Worm (Caenorhabditis elegans) whole organism, L1 larva: ENCODE measurements around the gene pezo-1.

Experiments
- Y116A8C.19 ChIP-seq: sonication (generic microtip); optimal IDR thresholded peaks from 2 replicates; lab custom pipeline; 2016; ENCODE audit warnings: missing compliant biosample characterization, missing genetic modification characterization, borderline replicate concordance
- alr-1 ChIP-seq: fragments of 200-800 bp; sonication (Bioruptor generic); optimal IDR thresholded peaks from 2 replicates; lab custom pipeline; 2018; ENCODE audit warnings: borderline replicate concordance, mild to moderate bottlenecking, missing genetic modification characterization, missing compliant biosample characterization
- aly-2 ChIP-seq: fragments of 150-350 bp; optimal IDR thresholded peaks from 2 replicates; lab custom pipeline; 2014; ENCODE audit warnings: missing biosample characterization, missing genetic modification characterization
- ama-1 ChIP-seq: fragments of 150-350 bp; optimal IDR thresholded peaks from 2 replicates; lab custom pipeline; 2014
- blmp-1 ChIP-seq: fragments of 150-350 bp; optimal IDR thresholded peaks from 2 replicates; lab custom pipeline; 2014; ENCODE audit warnings: missing biosample characterization, missing genetic modification characterization
- ceh-90 ChIP-seq: sonication (generic microtip); optimal IDR thresholded peaks from 2 replicates; lab custom pipeline; 2016; ENCODE audit warnings: missing genetic modification characterization, missing compliant biosample characterization
- ces-1 ChIP-seq: fragments of 150-350 bp; optimal IDR thresholded peaks from 2 replicates; lab custom pipeline; 2014; ENCODE audit warnings: missing biosample characterization, missing genetic modification reagents, missing genetic modification characterization
- dpl-1 ChIP-seq, 3 experiments: fragments of 150-350 bp in 2 of 3; sonication (generic microtip) in 1 of 3; optimal IDR thresholded peaks; 2 replicates each; lab custom pipeline; 2014 to 2017; ENCODE audit warnings: missing biosample characterization in 3 of 3, missing genetic modification characterization in 3 of 3, missing genetic modification reagents in 3 of 3
- dsc-1 ChIP-seq: sonication (generic microtip); optimal IDR thresholded peaks from 2 replicates; lab custom pipeline; 2016; ENCODE audit warnings: mild to moderate bottlenecking, missing genetic modification characterization, missing compliant biosample characterization
- efl-1 ChIP-seq, 4 experiments: fragments of 150-350 bp; optimal IDR thresholded peaks in 3 of 4; peaks in 1 of 4; 1 replicate in 1 of 4; 2 replicates in 3 of 4; lab custom pipeline; 2014; ENCODE audit warnings: missing biosample characterization in 2 of 4, missing genetic modification characterization in 2 of 4, missing genetic modification reagents in 2 of 4
- efl-3 ChIP-seq: fragments of 200-800 bp; sonication (Bioruptor generic); optimal IDR thresholded peaks from 2 replicates; lab custom pipeline; 2018; ENCODE audit warnings: mild to moderate bottlenecking, missing genetic modification characterization, missing compliant biosample characterization
- elt-2 ChIP-seq: sonication (generic microtip); optimal IDR thresholded peaks from 2 replicates; lab custom pipeline; 2016; ENCODE audit warnings: missing genetic modification characterization, mild to moderate bottlenecking, inconsistent platforms, missing compliant biosample characterization, missing genetic modification reagents
- elt-3 ChIP-seq, 6 experiments: fragments of 150-350 bp in 1 of 6; sonication (generic microtip); optimal IDR thresholded peaks; 2 replicates each; lab custom pipeline; 2017 to 2018; ENCODE audit warnings: missing biosample characterization in 6 of 6, missing genetic modification characterization in 6 of 6, inconsistent platforms in 1 of 6
- ets-5 ChIP-seq: fragments of 200-800 bp; sonication (Bioruptor generic); IDR thresholded peaks from 2 replicates; pipeline ENCODE4 v1.3.6; 2022; ENCODE audit warnings: missing genetic modification characterization, missing compliant biosample characterization
- grh-1 ChIP-seq: fragments of 200-800 bp; sonication (Bioruptor generic); IDR thresholded peaks from 2 replicates; pipeline ENCODE4 v1.3.6; 2022; ENCODE audit warnings: missing genetic modification reagents, missing genetic modification characterization, missing compliant biosample characterization
- hlh-17 ChIP-seq: fragments of 200-800 bp; sonication (Bioruptor generic); optimal IDR thresholded peaks from 2 replicates; lab custom pipeline; 2018; ENCODE audit warnings: missing genetic modification characterization, mild to moderate bottlenecking, missing compliant biosample characterization, moderate library complexity, borderline replicate concordance
- hpl-2 ChIP-seq: fragments of 150-350 bp; optimal IDR thresholded peaks from 2 replicates; lab custom pipeline; 2014; ENCODE audit warnings: missing biosample characterization, missing genetic modification reagents, missing genetic modification characterization
- irx-1 ChIP-seq: sonication (generic microtip); optimal IDR thresholded peaks from 2 replicates; lab custom pipeline; 2016; ENCODE audit warnings: missing genetic modification characterization, missing compliant biosample characterization
- jun-1 ChIP-seq: fragments of 150-350 bp; optimal IDR thresholded peaks from 2 replicates; lab custom pipeline; 2014; ENCODE audit warnings: missing biosample characterization, missing genetic modification reagents, missing genetic modification characterization
- lin-14 ChIP-seq: fragments of 200-800 bp; sonication (Bioruptor generic); optimal IDR thresholded peaks from 2 replicates; lab custom pipeline; 2018; ENCODE audit warnings: mild to moderate bottlenecking, missing genetic modification characterization, moderate library complexity, missing compliant biosample characterization
- lin-39 ChIP-seq: fragments of 150-350 bp; optimal IDR thresholded peaks from 2 replicates; lab custom pipeline; 2014; ENCODE audit warnings: missing biosample characterization, missing genetic modification reagents, missing genetic modification characterization
- lir-3 ChIP-seq: sonication (generic microtip); optimal IDR thresholded peaks from 2 replicates; lab custom pipeline; 2016; ENCODE audit warnings: mild to moderate bottlenecking, missing genetic modification characterization, moderate library complexity, missing compliant biosample characterization; ENCODE audit not compliant: poor library complexity
- lsy-2 ChIP-seq, 2 experiments: fragments of 150-350 bp; optimal IDR thresholded peaks; 2 replicates each; lab custom pipeline; 2014; ENCODE audit warnings: missing biosample characterization in 2 of 2, missing genetic modification characterization in 2 of 2
- mab-9 ChIP-seq: fragments of 200-800 bp; sonication (Bioruptor generic); IDR thresholded peaks from 2 replicates; pipeline ENCODE4 v1.3.6; 2022; ENCODE audit warnings: missing genetic modification reagents, missing genetic modification characterization, missing compliant biosample characterization
- mef-2 ChIP-seq: fragments of 150-350 bp; optimal IDR thresholded peaks from 2 replicates; lab custom pipeline; 2014; ENCODE audit warnings: missing biosample characterization, missing genetic modification characterization
- mep-1 ChIP-seq: fragments of 150-350 bp; optimal IDR thresholded peaks from 2 replicates; lab custom pipeline; 2014; ENCODE audit warnings: missing biosample characterization, missing genetic modification characterization
- nhr-19 ChIP-seq: fragments of 200-800 bp; sonication (Bioruptor generic); conservative IDR thresholded peaks from 2 replicates; pipeline ENCODE4 v1.3.6; 2022; ENCODE audit warnings: missing genetic modification characterization, missing compliant biosample characterization
- nhr-20 ChIP-seq: sonication (generic microtip); optimal IDR thresholded peaks from 2 replicates; lab custom pipeline; 2016; ENCODE audit warnings: mild to moderate bottlenecking, missing genetic modification characterization, missing compliant biosample characterization
- nhr-28 ChIP-seq: fragments of 150-350 bp; optimal IDR thresholded peaks from 2 replicates; lab custom pipeline; 2014; ENCODE audit warnings: missing biosample characterization, missing genetic modification characterization
- nhr-47 ChIP-seq: sonication (generic microtip); optimal IDR thresholded peaks from 2 replicates; lab custom pipeline; 2016; ENCODE audit warnings: mild to moderate bottlenecking, missing genetic modification characterization, moderate library complexity, missing compliant biosample characterization
- nhr-71 ChIP-seq: sonication (generic microtip); optimal IDR thresholded peaks from 2 replicates; lab custom pipeline; 2016; ENCODE audit warnings: mild to moderate bottlenecking, missing genetic modification characterization, moderate library complexity, missing compliant biosample characterization
- nhr-77 ChIP-seq: fragments of 150-350 bp; optimal IDR thresholded peaks from 2 replicates; lab custom pipeline; 2014; ENCODE audit warnings: missing biosample characterization, missing genetic modification characterization
- nhr-85 ChIP-seq: sonication (generic microtip); peaks from one replicate; lab custom pipeline; 2016; ENCODE audit warnings: missing genetic modification characterization, inconsistent platforms, missing compliant biosample characterization
- nhr-90 ChIP-seq: sonication (generic microtip); optimal IDR thresholded peaks from 2 replicates; lab custom pipeline; 2016; ENCODE audit warnings: mild to moderate bottlenecking, missing genetic modification characterization, missing compliant biosample characterization; ENCODE audit not compliant: poor library complexity
- sptf-1 ChIP-seq: fragments of 150-350 bp; optimal IDR thresholded peaks from 2 replicates; lab custom pipeline; 2014; ENCODE audit warnings: missing biosample characterization, missing genetic modification characterization
- sup-37 ChIP-seq: fragments of 200-800 bp; sonication (Bioruptor generic); optimal IDR thresholded peaks from 2 replicates; lab custom pipeline; 2018; ENCODE audit warnings: mild to moderate bottlenecking, missing genetic modification characterization, missing compliant biosample characterization
- tbx-2 ChIP-seq: sonication (generic microtip); optimal IDR thresholded peaks from 2 replicates; lab custom pipeline; 2016; ENCODE audit warnings: missing genetic modification characterization, missing compliant biosample characterization
- unc-130 ChIP-seq: fragments of 150-350 bp; optimal IDR thresholded peaks from 2 replicates; lab custom pipeline; 2017; ENCODE audit warnings: missing biosample characterization, missing genetic modification characterization, inconsistent platforms
- unc-62 ChIP-seq: fragments of 150-350 bp; optimal IDR thresholded peaks from 2 replicates; lab custom pipeline; 2014; ENCODE audit warnings: missing biosample characterization, missing genetic modification reagents, missing genetic modification characterization
- unc-98 ChIP-seq: fragments of 200-800 bp; sonication (Bioruptor generic); IDR thresholded peaks from 2 replicates; pipeline ENCODE4 v1.3.6; 2022; ENCODE audit warnings: missing genetic modification characterization, missing compliant biosample characterization
- vab-15 ChIP-seq: sonication (generic microtip); optimal IDR thresholded peaks from 2 replicates; lab custom pipeline; 2017; ENCODE audit warnings: missing genotype, mild to moderate bottlenecking, missing genetic modification characterization, missing compliant biosample characterization

Gene pezo-1

ce11 chrIV:9335552-9336251 lies 30.6 kb downstream of the pezo-1 start, which contains the start of the genes coa-4 and T20D3.14 (continued):
- TF ChIP-seq Y116A8C.19 (tag; lab: Kevin White, UChicago) (no peak), nhr-90 (tag; lab: Kevin White, UChicago) (no peak), grh-1 (GFP tag; lab: Robert Waterston, UW) (no peak), elt-3 (tag; optimal IDR thresholded peaks at IDR 0.05; lab: Kevin White, UChicago) (peak in 1 of 6 experiments; percentile 43), mab-9 (GFP tag; lab: Robert Waterston, UW) (no peak), hlh-17 (no peak), dpl-1 (GFP tag; optimal IDR thresholded peaks at IDR 0.05; lab: Kevin White, UChicago) (peak in 2 of 3 experiments; percentile 17 to 48), sup-37 (GFP tag; lab: Kevin White, UChicago) (no peak), tbx-2 (peak; percentile 43), jun-1 (tag; lab: Kevin White, UChicago) (no peak)

ce11 chrIV:9333007-9333406 lies 33.3 kb downstream of the pezo-1 start:
- TF ChIP-seq nhr-90 (tag; lab: Kevin White, UChicago) (peak; percentile 5), efl-1 (optimal IDR thresholded peaks at IDR 0.05; lab: Kevin White, UChicago) (no peak), efl-1 (GFP tag; optimal IDR thresholded peaks at IDR 0.05 in 1 of 2; lab: Kevin White, UChicago) (peak in 1 of 2 experiments; percentile 41), ama-1 (lab: Kevin White, UChicago) (peak; percentile 45), nhr-77 (tag; lab: Kevin White, UChicago) (no peak), lin-14 (GFP tag; lab: Kevin White, UChicago) (no peak), elt-2 (peak; percentile 47), unc-62 (GFP tag; lab: Kevin White, UChicago) (no peak), nhr-71 (tag; lab: Kevin White, UChicago) (no peak)

ce11 chrIV:9330755-9331154 lies 35.6 kb downstream of the pezo-1 start, which contains the start of gene nspg-7.1:
Gene nspg-7.1, minus strand, starts transcription at chrIV:9330855.
- TF ChIP-seq elt-3 (tag; optimal IDR thresholded peaks at IDR 0.05; lab: Kevin White, UChicago) (no peak), dsc-1 (no peak), lin-39 (tag; lab: Kevin White, UChicago) (no peak), tbx-2 (no peak), ces-1 (no peak), nhr-85 (tag; lab: Kevin White, UChicago) (no peak), ceh-90 (tag; lab: Kevin White, UChicago) (no peak), unc-98 (GFP tag; lab: Robert Waterston, UW) (no peak), lir-3 (tag; lab: Kevin White, UChicago) (no peak), vab-15 (tag; lab: Kevin White, UChicago) (no peak), alr-1 (tag; lab: Kevin White, UChicago) (no peak), ets-5 (no peak), sptf-1 (tag; lab: Kevin White, UChicago) (no peak), nhr-19 (GFP tag; lab: Robert Waterston, UW) (no peak), irx-1 (no peak), nhr-47 (tag; lab: Kevin White, UChicago) (no peak), aly-2 (no peak), mef-2 (tag; lab: Kevin White, UChicago) (no peak), efl-3 (no peak)

ce11 chrIV:9327706-9328105 lies 38.6 kb downstream of the pezo-1 start, which contains the start of gene clec-183:
Gene clec-183, plus strand, starts transcription at chrIV:9328006.
- TF ChIP-seq unc-130 (tag; lab: Kevin White, UChicago) (no peak), nhr-20 (tag; lab: Kevin White, UChicago) (no peak), hpl-2 (GFP tag; lab: Kevin White, UChicago) (no peak), mep-1 (tag; lab: Kevin White, UChicago) (no peak), ces-1 (no peak), blmp-1 (tag; lab: Kevin White, UChicago) (no peak), elt-2 (no peak), ama-1 (lab: Kevin White, UChicago) (no peak), lsy-2 (tag; optimal IDR thresholded peaks at IDR 0.05; lab: Kevin White, UChicago) (no peak), nhr-28 (tag; lab: Kevin White, UChicago) (no peak)
